Fruit fly (Drosophila melanogaster): ENCODE results near the gene CG43925.

CG43925 gene

DNA sequence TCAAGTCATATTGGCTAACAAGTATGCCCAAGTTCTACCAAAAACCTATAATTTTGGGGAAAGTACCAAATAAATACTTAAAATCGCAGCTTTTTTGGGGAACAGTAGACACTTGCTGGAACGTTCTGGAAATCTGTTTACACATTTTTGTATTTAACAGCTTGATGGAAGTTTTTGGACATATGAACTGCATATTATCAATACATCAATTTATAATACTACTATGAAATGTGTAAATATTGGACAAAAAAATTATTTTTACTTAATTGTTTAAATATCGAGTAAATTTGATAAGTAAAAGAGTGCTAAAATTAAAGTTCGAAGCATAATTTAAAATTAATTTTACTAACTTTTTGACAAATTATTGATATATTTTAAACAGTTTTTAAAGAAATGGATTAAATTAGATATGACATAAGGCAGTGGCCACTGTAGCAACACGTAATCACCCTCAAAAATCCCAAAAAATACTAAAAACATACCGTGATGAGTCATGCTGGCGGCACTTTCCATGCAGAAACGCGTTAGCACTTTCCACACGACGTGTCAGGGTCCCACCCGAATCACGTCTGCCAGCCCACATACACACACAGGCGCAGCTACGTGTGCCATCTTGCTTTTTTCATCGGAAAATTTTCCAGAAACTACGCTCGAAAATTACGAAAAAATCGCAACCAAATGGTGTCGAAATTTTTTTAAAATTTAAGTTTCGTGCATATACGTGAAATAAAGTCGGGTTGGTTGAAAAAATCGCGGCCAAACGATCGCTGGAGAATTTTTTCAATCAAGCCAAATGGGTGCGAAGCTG is 11.0 kb upstream of the CG43925 start, which contains the start of gene Sirt1:
Gene Sirt1, plus strand, starts transcription at position 571 of the 808 bp plus-strand sequence.
- TF ChIP-seq psq (optimal IDR thresholded peaks at IDR 0.05), result no peak
- no peak for TF ChIP-seq pan (optimal IDR thresholded peaks at IDR 0.05)
- TF ChIP-seq EcR (GFP tag; optimal IDR thresholded peaks at IDR 0.05), result no peak
- no peak for TF ChIP-seq CG8478 (optimal IDR thresholded peaks at IDR 0.05)
- no peak for TF ChIP-seq Dll (optimal IDR thresholded peaks at IDR 0.05)
- no peak for TF ChIP-seq usp (GFP tag; optimal IDR thresholded peaks at IDR 0.05)

DNA sequence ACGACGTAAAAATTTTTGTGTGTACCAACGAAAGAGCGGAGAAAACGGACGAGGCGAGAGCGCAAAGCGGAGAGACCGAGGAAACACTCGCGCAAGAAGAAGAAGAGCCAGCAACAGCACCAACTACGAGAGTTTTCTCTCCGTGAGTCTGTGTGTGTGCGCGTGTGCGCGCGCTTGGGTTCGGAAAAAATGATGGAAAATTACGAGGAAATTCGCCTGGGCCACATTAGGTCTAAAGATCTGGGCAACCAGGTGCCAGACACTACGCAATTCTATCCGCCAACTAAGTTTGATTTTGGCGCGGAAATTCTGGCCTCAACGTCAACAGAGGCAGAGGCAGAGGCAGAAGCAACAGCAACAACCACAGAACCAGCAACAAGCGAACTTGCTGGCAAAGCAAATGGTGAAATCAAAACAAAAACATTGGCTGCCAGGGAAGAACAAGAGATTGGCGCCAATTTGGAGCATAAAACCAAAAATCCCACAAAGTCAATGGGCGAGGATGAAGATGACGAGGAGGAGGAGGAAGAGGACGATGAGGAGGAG is 10.3 kb upstream of the CG43925 start, which contains the start of gene DnaJ-H:
Gene DnaJ-H, minus strand, starts transcription at position 271 of the 546 bp plus-strand sequence.
- TF ChIP-seq psq (optimal IDR thresholded peaks at IDR 0.05), result peak; percentile 30
- no peak for TF ChIP-seq EcR (GFP tag; optimal IDR thresholded peaks at IDR 0.05)

dm6 chr2L:13176701-13177249 is 552 bp downstream of the CG43925 start, which contains the start of the genes Sfmbt and CG5439:
TSS of gene Sfmbt (minus strand) at chr2L:13176785.
TSS of gene CG5439 (plus strand) at chr2L:13177150.
- TF ChIP-seq EcR (GFP tag; optimal IDR thresholded peaks at IDR 0.05) (no peak), usp (GFP tag; optimal IDR thresholded peaks at IDR 0.05) (no peak), pan (optimal IDR thresholded peaks at IDR 0.05) (no peak), Dll (optimal IDR thresholded peaks at IDR 0.05) (no peak), CG8478 (optimal IDR thresholded peaks at IDR 0.05) (no peak), psq (optimal IDR thresholded peaks at IDR 0.05) (no peak)

dm6 chr2L:13179095-13179494 is 2.9 kb downstream of the CG43925 start, which contains the start of gene Alg7:
TSS of gene Alg7 (plus strand) at chr2L:13179247.
- TF ChIP-seq EcR (GFP tag; optimal IDR thresholded peaks at IDR 0.05) (no peak), psq (optimal IDR thresholded peaks at IDR 0.05) (no peak), Dll (optimal IDR thresholded peaks at IDR 0.05) (no peak)

DNA sequence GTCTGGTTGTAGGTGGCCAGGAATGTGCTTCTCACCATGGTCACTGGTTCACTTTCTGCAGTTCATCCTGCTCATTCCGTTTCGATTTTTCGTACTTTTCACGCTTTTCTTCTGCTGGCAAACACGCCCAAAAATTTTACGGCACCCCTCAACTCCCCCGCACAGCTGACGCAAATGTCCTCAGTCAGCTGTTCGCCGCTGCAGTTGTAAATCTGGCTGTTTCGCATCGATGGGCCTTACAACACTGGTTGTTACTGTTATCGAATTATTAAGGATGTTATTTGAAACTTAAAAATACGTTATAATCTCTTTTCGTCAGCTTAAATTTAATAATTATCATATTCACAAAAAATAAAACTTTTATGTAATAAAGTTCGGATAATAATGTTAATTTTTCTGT is 6.2 kb downstream of the CG43925 start, which contains the start of gene Mgat3:
Gene Mgat3, minus strand, starts transcription at position 182 of the 400 bp plus-strand sequence.
- no peak for TF ChIP-seq Dll (optimal IDR thresholded peaks at IDR 0.05)
- TF ChIP-seq psq (optimal IDR thresholded peaks at IDR 0.05), result no peak
- TF ChIP-seq CG8478 (optimal IDR thresholded peaks at IDR 0.05), result no peak
- TF ChIP-seq EcR (GFP tag; optimal IDR thresholded peaks at IDR 0.05), result no peak
- no peak for TF ChIP-seq usp (GFP tag; optimal IDR thresholded peaks at IDR 0.05)
- no peak for TF ChIP-seq pan (optimal IDR thresholded peaks at IDR 0.05)

DNA sequence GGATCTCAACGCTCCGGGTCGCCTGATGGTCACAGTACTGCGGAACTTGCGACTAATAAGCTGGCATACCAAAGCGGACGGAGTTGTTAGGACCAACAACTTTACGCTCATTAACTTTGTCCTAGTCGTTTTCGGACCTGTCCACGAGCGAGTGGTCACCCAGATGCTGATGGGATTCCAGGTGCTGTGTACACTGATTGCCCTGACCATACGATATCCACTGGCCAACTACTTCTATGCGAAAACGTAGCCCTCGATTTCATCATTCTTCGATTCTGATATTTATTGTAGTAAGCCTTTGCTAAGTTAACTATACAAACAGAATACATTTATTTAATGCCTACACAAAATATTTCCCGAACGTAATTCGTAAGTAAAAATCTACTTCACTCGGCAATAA is 6.9 kb downstream of the CG43925 start, which contains the start of gene Rsph1:
Gene Rsph1, plus strand, starts transcription at position 301 of the 400 bp plus-strand sequence.
- no peak for TF ChIP-seq EcR (GFP tag; optimal IDR thresholded peaks at IDR 0.05)
- TF ChIP-seq pan (optimal IDR thresholded peaks at IDR 0.05), result no peak
- TF ChIP-seq Dll (optimal IDR thresholded peaks at IDR 0.05), result no peak
- no peak for TF ChIP-seq psq (optimal IDR thresholded peaks at IDR 0.05)
- no peak for TF ChIP-seq usp (GFP tag; optimal IDR thresholded peaks at IDR 0.05)
- no peak for TF ChIP-seq CG8478 (optimal IDR thresholded peaks at IDR 0.05)

dm6 chr2L:13190534-13190933 is 14.3 kb downstream of the CG43925 start:
- TF ChIP-seq usp (GFP tag; optimal IDR thresholded peaks at IDR 0.05) (no peak), Dll (optimal IDR thresholded peaks at IDR 0.05) (no peak), CG8478 (optimal IDR thresholded peaks at IDR 0.05) (no peak), pan (optimal IDR thresholded peaks at IDR 0.05) (no peak), psq (optimal IDR thresholded peaks at IDR 0.05) (no peak), EcR (GFP tag; optimal IDR thresholded peaks at IDR 0.05) (no peak)

DNA sequence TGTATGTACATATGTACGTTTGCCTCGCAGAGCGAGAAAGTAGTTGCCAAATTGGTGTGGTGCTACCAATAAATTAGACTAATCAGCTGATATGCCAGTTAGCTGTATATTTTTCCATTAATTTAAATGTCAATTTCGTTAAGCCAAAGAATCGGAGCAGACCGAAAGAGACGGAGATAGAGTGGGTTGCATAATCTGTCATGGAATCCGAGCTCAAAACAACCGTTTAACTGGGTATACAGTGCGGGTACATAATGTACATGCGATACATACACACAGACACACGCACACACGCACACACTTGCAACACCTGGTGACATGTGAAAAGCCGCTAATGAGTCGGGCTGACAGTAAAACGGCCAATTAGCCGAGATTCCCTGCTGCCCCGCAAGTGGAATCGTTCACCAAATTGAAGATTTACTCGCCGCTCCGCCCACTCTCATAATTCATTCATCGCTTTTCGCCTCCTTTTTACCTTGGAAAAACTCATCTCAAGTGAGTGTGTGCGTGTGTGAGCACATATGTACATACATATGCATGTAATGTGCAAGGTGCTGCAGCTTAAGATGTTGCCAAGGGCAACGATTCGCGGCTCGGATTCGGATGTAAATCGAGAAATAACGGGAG is 14.9 kb downstream of the CG43925 start:
- TF ChIP-seq usp (GFP tag; optimal IDR thresholded peaks at IDR 0.05) (no peak), pan (optimal IDR thresholded peaks at IDR 0.05) (no peak), CG8478 (optimal IDR thresholded peaks at IDR 0.05) (no peak), EcR (GFP tag; optimal IDR thresholded peaks at IDR 0.05) (no peak), Dll (optimal IDR thresholded peaks at IDR 0.05) (no peak), psq (optimal IDR thresholded peaks at IDR 0.05) (no peak)

DNA sequence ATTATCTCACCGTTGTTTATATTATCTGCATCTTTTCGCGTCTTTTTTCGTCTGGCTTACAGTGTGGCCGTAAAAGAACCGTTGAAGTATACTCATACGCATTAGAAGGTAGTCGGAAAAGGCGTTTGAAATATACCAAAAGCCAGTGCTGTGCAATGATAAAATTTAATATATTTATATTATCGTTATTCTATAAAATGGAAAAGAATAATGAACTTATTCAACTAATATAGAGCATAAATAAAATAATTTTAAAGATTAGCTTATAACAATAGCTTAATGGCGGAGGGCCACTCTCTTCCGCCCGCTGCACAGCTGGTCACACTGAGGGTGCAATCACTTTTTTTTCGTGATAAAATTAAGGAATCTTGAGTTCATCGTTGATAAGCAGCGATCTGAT is 15.7 kb downstream of the CG43925 start, which contains the start of the genes CG16974 and Edem2:
Gene CG16974, minus strand, starts transcription at position 86 of the 400 bp plus-strand sequence.
Gene Edem2, plus strand, starts transcription at position 308 of the 400 bp plus-strand sequence.
- no peak for TF ChIP-seq psq (optimal IDR thresholded peaks at IDR 0.05)
- no peak for TF ChIP-seq EcR (GFP tag; optimal IDR thresholded peaks at IDR 0.05)
- no peak for TF ChIP-seq CG8478 (optimal IDR thresholded peaks at IDR 0.05)
- TF ChIP-seq pan (optimal IDR thresholded peaks at IDR 0.05), result no peak
- TF ChIP-seq usp (GFP tag; optimal IDR thresholded peaks at IDR 0.05), result no peak
- no peak for TF ChIP-seq Dll (optimal IDR thresholded peaks at IDR 0.05)

dm6 chr2L:13195822-13196221 is 19.6 kb downstream of the CG43925 start:
- TF ChIP-seq pan (optimal IDR thresholded peaks at IDR 0.05) (no peak), EcR (GFP tag; optimal IDR thresholded peaks at IDR 0.05) (no peak), usp (GFP tag; optimal IDR thresholded peaks at IDR 0.05) (no peak), psq (optimal IDR thresholded peaks at IDR 0.05) (no peak), Dll (optimal IDR thresholded peaks at IDR 0.05) (no peak), CG8478 (optimal IDR thresholded peaks at IDR 0.05) (no peak)

DNA sequence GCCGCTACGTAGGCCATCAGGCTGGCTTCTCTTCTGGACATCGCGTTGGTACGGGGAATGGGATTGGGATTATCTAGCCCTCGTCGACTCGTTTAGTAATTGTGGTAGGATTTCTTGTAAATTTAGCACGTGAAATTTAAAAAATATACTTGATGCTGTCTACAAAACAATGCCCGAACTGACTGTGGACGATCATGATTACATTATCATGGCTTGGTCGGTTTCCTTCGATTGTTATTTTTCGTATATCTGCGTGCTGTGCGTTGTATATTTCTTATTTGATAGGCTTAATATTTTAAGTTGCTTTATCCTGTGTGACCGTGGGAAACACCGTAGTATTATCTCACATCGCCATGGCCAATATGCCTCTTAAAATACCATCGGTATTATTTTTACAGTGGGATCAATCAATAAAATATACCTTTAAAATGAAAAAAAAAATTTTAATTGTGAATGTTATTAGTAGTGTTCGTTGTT is 26.8 kb downstream of the CG43925 start, which contains the start of gene CG16972:
Gene CG16972, minus strand, starts transcription at position 336 of the 477 bp plus-strand sequence.
- TF ChIP-seq pan (optimal IDR thresholded peaks at IDR 0.05), result no peak

Data from whole organism.